Fruit fly (Drosophila melanogaster): Measurements from ENCODE around the gene CG42458.

CG42458 gene

dm6 chr3L:7423517-7423916, at the start of gene CG42458:
Gene CG42458 (plus strand): TSS chr3L:7423827.
- TF ChIP-seq CG17801 (GFP tag; optimal IDR thresholded peaks at IDR 0.05; ENCODE audit: partially characterized antibody), result no peak

dm6 chr3L:7376151-7376550, 47.5 kb upstream of the CG42458 start:
- no peak for TF ChIP-seq CG17801 (GFP tag; optimal IDR thresholded peaks at IDR 0.05; ENCODE audit: partially characterized antibody)

dm6 chr3L:7376830-7377229, 46.8 kb upstream of the CG42458 start:
- no peak for TF ChIP-seq CG17801 (GFP tag; optimal IDR thresholded peaks at IDR 0.05; ENCODE audit: partially characterized antibody)

dm6 chr3L:7380395-7380794, 43.2 kb upstream of the CG42458 start:
- no peak for TF ChIP-seq CG17801 (GFP tag; optimal IDR thresholded peaks at IDR 0.05; ENCODE audit: partially characterized antibody)

dm6 chr3L:7381359-7381976, 42.2 kb upstream of the CG42458 start, which contains the start of the genes SMSr and smid:
Gene SMSr (minus strand): TSS chr3L:7381474.
Gene smid (plus strand): TSS chr3L:7381614.
- peak; percentile 26 for TF ChIP-seq CG17801 (GFP tag; optimal IDR thresholded peaks at IDR 0.05; ENCODE audit: partially characterized antibody)

dm6 chr3L:7387814-7388213, 35.8 kb upstream of the CG42458 start, which contains the start of gene CG8564:
Gene CG8564 (minus strand): TSS chr3L:7387914.
- TF ChIP-seq CG17801 (GFP tag; optimal IDR thresholded peaks at IDR 0.05; ENCODE audit: partially characterized antibody), result no peak

- no peak for TF ChIP-seq CG17801 (GFP tag; optimal IDR thresholded peaks at IDR 0.05; ENCODE audit: partially characterized antibody)
These were observed 33.6 kb upstream of the CG42458 start for dm6 chr3L:7390004-7390403.

dm6 chr3L:7390442-7390841, 33.2 kb upstream of the CG42458 start, which contains the start of gene CG8563:
Gene CG8563 (plus strand): TSS chr3L:7390742.
- TF ChIP-seq CG17801 (GFP tag; optimal IDR thresholded peaks at IDR 0.05; ENCODE audit: partially characterized antibody), result no peak

- no peak for TF ChIP-seq CG17801 (GFP tag; optimal IDR thresholded peaks at IDR 0.05; ENCODE audit: partially characterized antibody)
These were observed 27.6 kb upstream of the CG42458 start, which contains the start of gene CG32379 for dm6 chr3L:7396055-7396454. Gene CG32379 (plus strand): TSS chr3L:7396355.

- no peak for TF ChIP-seq CG17801 (GFP tag; optimal IDR thresholded peaks at IDR 0.05; ENCODE audit: partially characterized antibody)
These were observed 25.6 kb upstream of the CG42458 start, which contains the start of gene CG8562 for dm6 chr3L:7397979-7398378. Gene CG8562 (plus strand): TSS chr3L:7398285.

dm6 chr3L:7399770-7400169, 23.9 kb upstream of the CG42458 start, which contains the start of gene CG18417:
Gene CG18417 (plus strand): TSS chr3L:7400070.
- TF ChIP-seq CG17801 (GFP tag; optimal IDR thresholded peaks at IDR 0.05; ENCODE audit: partially characterized antibody), result no peak

- TF ChIP-seq CG17801 (GFP tag; optimal IDR thresholded peaks at IDR 0.05; ENCODE audit: partially characterized antibody), result no peak
These were observed 21.7 kb upstream of the CG42458 start for dm6 chr3L:7401972-7402371.

- no peak for TF ChIP-seq CG17801 (GFP tag; optimal IDR thresholded peaks at IDR 0.05; ENCODE audit: partially characterized antibody)
These were observed 19.5 kb upstream of the CG42458 start, which contains the start of gene CG8560 for dm6 chr3L:7404081-7404480. Gene CG8560 (minus strand): TSS chr3L:7404181.

- TF ChIP-seq CG17801 (GFP tag; optimal IDR thresholded peaks at IDR 0.05; ENCODE audit: partially characterized antibody), result no peak
These were observed 1.0 kb upstream of the CG42458 start for dm6 chr3L:7422578-7422977.

- TF ChIP-seq CG17801 (GFP tag; optimal IDR thresholded peaks at IDR 0.05; ENCODE audit: partially characterized antibody), result no peak
These were observed 8.6 kb downstream of the CG42458 start for dm6 chr3L:7432265-7432664.

- TF ChIP-seq CG17801 (GFP tag; optimal IDR thresholded peaks at IDR 0.05; ENCODE audit: partially characterized antibody), result no peak
These were observed 9.2 kb downstream of the CG42458 start for dm6 chr3L:7432811-7433324.

Measured in ovary, adult (tissue).